Fruit fly (Drosophila melanogaster) whole organism, embryonic: ENCODE measurements around the gene Lcp65Aa.
A peak's percentile ranks its signal among the peaks of the same experiment; 100 is the strongest.

Source experiments
- Atf6 ChIP-seq: fragments of 200-800 bp; sonication (Bioruptor generic); IDR thresholded peaks from 2 replicates; pipeline ENCODE4 v1.3.6; 2022; ENCODE audit warnings: missing biosample characterization, missing genetic modification characterization
- BtbVII ChIP-seq: fragments of 200-800 bp; sonication (Bioruptor generic); optimal IDR thresholded peaks from 3 replicates; lab custom pipeline; 2017; ENCODE audit warnings: missing biosample characterization, mild to moderate bottlenecking, missing genetic modification characterization
- Bteb2 ChIP-seq: fragments of 200-800 bp; sonication (Bioruptor generic); optimal IDR thresholded peaks from 2 replicates; lab custom pipeline; 2016; ENCODE audit warnings: missing biosample characterization, missing genetic modification characterization
- CG10147 ChIP-seq: fragments of 200-800 bp; sonication (Bioruptor generic); optimal IDR thresholded peaks from 2 replicates; lab custom pipeline; 2019; ENCODE audit warnings: missing biosample characterization, mild to moderate bottlenecking, missing genetic modification characterization, moderate library complexity
- CG10462 ChIP-seq: fragments of 200-800 bp; sonication (Bioruptor generic); optimal IDR thresholded peaks from 2 replicates; lab custom pipeline; 2016; ENCODE audit warnings: missing biosample characterization, missing genetic modification characterization
- CG10979 ChIP-seq: fragments of 200-800 bp; sonication (Bioruptor generic); optimal IDR thresholded peaks from 2 replicates; lab custom pipeline; 2018; ENCODE audit warnings: missing biosample characterization, mild to moderate bottlenecking, missing genetic modification characterization, moderate library complexity
- CG11695 ChIP-seq: fragments of 200-800 bp; sonication (Bioruptor generic); IDR thresholded peaks from 3 replicates; pipeline ENCODE4 v1.3.6; 2022; ENCODE audit warnings: missing biosample characterization, missing genetic modification characterization
- CG12236 ChIP-seq: fragments of 200-800 bp; sonication (Bioruptor generic); optimal IDR thresholded peaks from 2 replicates; lab custom pipeline; 2016; ENCODE audit warnings: missing biosample characterization, missing genetic modification characterization
- CG12744 ChIP-seq: fragments of 200-800 bp; sonication (Bioruptor generic); optimal IDR thresholded peaks from 2 replicates; lab custom pipeline; 2016; ENCODE audit warnings: missing biosample characterization, missing genetic modification characterization
- CG13287 ChIP-seq: fragments of 200-800 bp; sonication (Bioruptor generic); IDR thresholded peaks from 2 replicates; pipeline ENCODE4 v1.3.6; 2022; ENCODE audit warnings: missing biosample characterization, missing genetic modification characterization; ENCODE audit not compliant: partially characterized antibody
- CG14014 ChIP-seq: fragments of 200-800 bp; sonication (Bioruptor generic); IDR thresholded peaks from 2 replicates; pipeline ENCODE4 v1.3.6; 2022; ENCODE audit warnings: missing biosample characterization, missing genetic modification characterization
- CG1647 ChIP-seq: fragments of 200-800 bp; sonication (Bioruptor generic); optimal IDR thresholded peaks from 3 replicates; lab custom pipeline; 2016; ENCODE audit warnings: missing biosample characterization, missing genetic modification characterization
- CG33557 ChIP-seq: fragments of 200-800 bp; sonication (Bioruptor generic); optimal IDR thresholded peaks from 2 replicates; lab custom pipeline; 2019; ENCODE audit warnings: missing biosample characterization, mild to moderate bottlenecking, missing genetic modification characterization, moderate library complexity
- CG4707 ChIP-seq: fragments of 200-800 bp; sonication (Bioruptor generic); optimal IDR thresholded peaks from 2 replicates; lab custom pipeline; 2018; ENCODE audit warnings: missing biosample characterization, mild to moderate bottlenecking, missing genetic modification characterization, moderate library complexity
- CG4854 ChIP-seq: fragments of 200-800 bp; sonication (Bioruptor generic); optimal IDR thresholded peaks from 2 replicates; lab custom pipeline; 2016; ENCODE audit warnings: missing biosample characterization, missing genetic modification characterization, inconsistent platforms
- CG5245 ChIP-seq: fragments of 200-800 bp; sonication (Bioruptor generic); optimal IDR thresholded peaks from 3 replicates; lab custom pipeline; 2016; ENCODE audit warnings: missing biosample characterization, missing genetic modification characterization
- CG8290 ChIP-seq, 3 experiments: fragments of 200-800 bp; sonication (Bioruptor generic); optimal IDR thresholded peaks; 2 replicates each; lab custom pipeline; 2016 to 2019; ENCODE audit warnings: missing biosample characterization in 3 of 3, missing genetic modification characterization in 3 of 3, mild to moderate bottlenecking in 2 of 3, moderate library complexity in 1 of 3
- CkIIα-i1 ChIP-seq: fragments of 200-800 bp; sonication (Bioruptor generic); IDR thresholded peaks from 2 replicates; pipeline ENCODE4 v1.3.6; 2022; ENCODE audit warnings: missing biosample characterization, missing genetic modification characterization
- Deaf1 ChIP-seq: fragments of 200-800 bp; optimal IDR thresholded peaks from 3 replicates; lab custom pipeline; 2019; ENCODE audit warnings: missing biosample characterization, mild to moderate bottlenecking, missing genetic modification characterization, moderate library complexity
- Dek ChIP-seq: fragments of 200-800 bp; sonication (Bioruptor generic); optimal IDR thresholded peaks from 3 replicates; lab custom pipeline; 2019; ENCODE audit warnings: missing biosample characterization, mild to moderate bottlenecking, missing genetic modification characterization, moderate library complexity
- Drgx ChIP-seq: fragments of 200-800 bp; sonication (Bioruptor generic); IDR thresholded peaks from 2 replicates; pipeline ENCODE4 v1.3.6; 2022; ENCODE audit warnings: missing biosample characterization, missing genetic modification characterization
- E2f1 ChIP-seq: fragments of 200-800 bp; sonication (Bioruptor generic); IDR thresholded peaks from 2 replicates; pipeline ENCODE4 v1.3.6; 2022; ENCODE audit warnings: missing biosample characterization, missing genetic modification characterization
- Ets65A ChIP-seq: fragments of 200-800 bp; sonication (Bioruptor generic); peaks from one replicate; lab custom pipeline; 2016; ENCODE audit warnings: missing biosample characterization, missing genetic modification characterization
- H15 ChIP-seq: fragments of 200-800 bp; sonication (Bioruptor generic); IDR thresholded peaks from 3 replicates; pipeline ENCODE4 v1.3.6; 2022; ENCODE audit warnings: missing biosample characterization, missing genetic modification characterization
- H2.0 ChIP-seq: fragments of 200-800 bp; sonication (Bioruptor generic); IDR thresholded peaks from 2 replicates; pipeline ENCODE4 v1.3.6; 2022; ENCODE audit warnings: missing biosample characterization, missing genetic modification characterization
- HLH54F ChIP-seq: fragments of 200-800 bp; sonication (Bioruptor generic); optimal IDR thresholded peaks from 3 replicates; lab custom pipeline; 2016; ENCODE audit warnings: missing biosample characterization, missing genetic modification characterization
- HLHmδ ChIP-seq: fragments of 200-800 bp; sonication (Bioruptor generic); optimal IDR thresholded peaks from 2 replicates; lab custom pipeline; 2018; ENCODE audit warnings: missing biosample characterization, mild to moderate bottlenecking, missing genetic modification characterization, moderate library complexity
- Opbp ChIP-seq: fragments of 200-800 bp; sonication (Bioruptor generic); IDR thresholded peaks from 3 replicates; pipeline ENCODE4 v1.3.6; 2022; ENCODE audit warnings: missing biosample characterization, missing genetic modification characterization; ENCODE audit not compliant: partially characterized antibody
- TFAM ChIP-seq: fragments of 200-800 bp; sonication (Bioruptor generic); optimal IDR thresholded peaks from 2 replicates; lab custom pipeline; 2017; ENCODE audit warnings: missing biosample characterization, missing genetic modification characterization, inconsistent platforms
- Trl ChIP-seq, 3 experiments: fragments of >200 bp in 2 of 3; fragments of 200-800 bp in 1 of 3; sonication (Bioruptor generic) in 1 of 3; optimal IDR thresholded peaks; 2 replicates in 1 of 3; 3 replicates in 2 of 3; lab custom pipeline; 2016 to 2017; ENCODE audit warnings: missing biosample characterization in 1 of 3, missing genetic modification characterization in 1 of 3
- cad ChIP-seq: fragments of >200 bp; optimal IDR thresholded peaks from 2 replicates; lab custom pipeline; 2017; ENCODE audit warnings: missing biosample characterization, missing genetic modification characterization
- cas ChIP-seq: fragments of 200-800 bp; sonication (Bioruptor generic); IDR thresholded peaks from 2 replicates; pipeline ENCODE4 v1.3.6; 2022; ENCODE audit warnings: missing biosample characterization, missing genetic modification characterization
- cato ChIP-seq: fragments of 200-800 bp; sonication (Bioruptor generic); optimal IDR thresholded peaks from 2 replicates; lab custom pipeline; 2016; ENCODE audit warnings: missing biosample characterization, missing genetic modification characterization, borderline replicate concordance
- chif ChIP-seq, 2 experiments: fragments of 200-800 bp; sonication (Bioruptor generic); optimal IDR thresholded peaks; 3 replicates each; lab custom pipeline; 2016; ENCODE audit warnings: missing biosample characterization in 2 of 2, missing genetic modification characterization in 2 of 2
- corto ChIP-seq: fragments of 200-800 bp; sonication (Bioruptor generic); optimal IDR thresholded peaks from 2 replicates; lab custom pipeline; 2016; ENCODE audit warnings: missing biosample characterization, mild to moderate bottlenecking, missing genetic modification characterization, moderate library complexity
- crol ChIP-seq: fragments of 200-800 bp; sonication (Bioruptor generic); IDR thresholded peaks from 2 replicates; pipeline ENCODE4 v1.3.6; 2022; ENCODE audit warnings: missing biosample characterization, missing genetic modification characterization
- cwo ChIP-seq: fragments of 200-800 bp; sonication (Bioruptor generic); optimal IDR thresholded peaks from 3 replicates; lab custom pipeline; 2017; ENCODE audit warnings: missing biosample characterization, missing genetic modification characterization, mild to moderate bottlenecking, moderate library complexity, missing genetic modification reagents
- dm ChIP-seq: fragments of 200-800 bp; sonication (Bioruptor generic); optimal IDR thresholded peaks from 3 replicates; lab custom pipeline; 2016; ENCODE audit warnings: missing biosample characterization, missing genetic modification characterization
- fd64A ChIP-seq: fragments of 200-800 bp; sonication (Bioruptor generic); optimal IDR thresholded peaks from 3 replicates; lab custom pipeline; 2018; ENCODE audit warnings: missing biosample characterization, mild to moderate bottlenecking, missing genetic modification characterization
- fru ChIP-seq: fragments of >200 bp; optimal IDR thresholded peaks from 2 replicates; lab custom pipeline; 2017
- ind ChIP-seq: fragments of 200-800 bp; sonication (Bioruptor generic); optimal IDR thresholded peaks from 3 replicates; lab custom pipeline; 2016; ENCODE audit warnings: missing biosample characterization, missing genetic modification characterization
- jumu ChIP-seq: fragments of 200-800 bp; sonication (Bioruptor generic); optimal IDR thresholded peaks from 3 replicates; lab custom pipeline; 2016; ENCODE audit warnings: missing biosample characterization, missing genetic modification characterization
- nerfin-1 ChIP-seq: fragments of 200-800 bp; sonication (Bioruptor generic); optimal IDR thresholded peaks from 3 replicates; lab custom pipeline; 2019; ENCODE audit warnings: missing biosample characterization, mild to moderate bottlenecking, missing genetic modification characterization, moderate library complexity
- pho ChIP-seq: fragments of 200-800 bp; sonication (Bioruptor generic); optimal IDR thresholded peaks from 2 replicates; lab custom pipeline; 2016; ENCODE audit warnings: missing biosample characterization, missing genetic modification characterization
- salm ChIP-seq: fragments of 200-800 bp; sonication (Bioruptor generic); optimal IDR thresholded peaks from 2 replicates; lab custom pipeline; 2018; ENCODE audit warnings: missing biosample characterization, mild to moderate bottlenecking, missing genetic modification characterization
- sisA ChIP-seq: fragments of 200-800 bp; sonication (Bioruptor generic); IDR thresholded peaks from 2 replicates; pipeline ENCODE4 v1.3.6; 2022; ENCODE audit warnings: missing biosample characterization, missing genetic modification characterization
- slou ChIP-seq: fragments of 200-800 bp; sonication (Bioruptor generic); optimal IDR thresholded peaks from 3 replicates; lab custom pipeline; 2016; ENCODE audit warnings: missing biosample characterization, missing genetic modification characterization
- sob ChIP-seq: fragments of 200-800 bp; sonication (Bioruptor generic); IDR thresholded peaks from 2 replicates; pipeline ENCODE4 v1.3.6; 2022; ENCODE audit warnings: missing biosample characterization, missing genetic modification characterization

Lcp65Aa gene

DNA sequence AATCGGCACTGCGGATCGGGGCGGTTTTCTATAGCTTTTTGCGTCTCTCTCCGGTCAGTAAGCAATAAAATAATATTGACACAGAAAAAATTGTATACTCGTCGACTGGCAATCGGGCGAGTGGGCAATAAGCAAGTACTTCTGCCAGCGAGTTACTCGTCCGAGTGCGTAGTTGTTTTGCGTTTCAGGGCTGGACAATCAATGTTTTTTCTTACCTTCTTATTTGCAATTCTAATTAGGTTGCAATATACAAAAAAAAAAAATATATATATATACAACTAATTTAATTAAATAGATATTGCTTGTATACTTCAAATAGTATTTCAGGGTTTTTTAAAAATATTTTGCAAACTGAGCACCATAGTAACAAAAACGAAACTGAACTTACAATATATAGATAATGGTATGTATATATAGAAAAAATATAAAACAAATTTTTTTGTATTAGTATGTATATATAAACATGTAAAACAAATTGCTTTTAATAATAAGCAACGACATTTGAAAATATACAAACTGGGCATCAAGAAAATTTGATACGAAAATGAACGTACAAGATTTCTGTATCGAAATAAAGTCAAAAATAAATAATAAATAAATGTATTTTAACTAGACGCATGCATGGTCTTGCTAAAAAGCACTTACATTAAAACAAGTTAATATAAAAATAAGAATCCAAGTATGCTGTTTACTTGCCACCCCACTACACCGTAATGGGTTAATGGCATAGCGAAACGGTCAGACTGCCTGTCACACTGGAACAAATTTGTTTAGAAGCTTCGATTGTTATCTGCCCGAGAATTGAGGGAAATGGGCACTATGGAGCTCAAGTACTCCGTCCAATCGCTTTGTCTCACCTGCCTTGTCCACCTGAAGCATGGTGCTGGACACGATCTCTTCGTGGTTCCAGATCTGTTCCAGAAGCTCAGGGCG, 38.2 kb downstream of the Lcp65Aa start, which contains the start of the genes D19A and CG7386 (continued):
- TF ChIP-seq sisA (GFP tag; lab: Robert Waterston, UW) (peak; percentile 72), CG11695 (peak; percentile 52; the same call in 1 of the 3 replicates), Ets65A (GFP tag; lab: Kevin White, UChicago) (peak; percentile 89), Atf6 (peak; percentile 36; the same call in 1 of the 2 replicates), CG10147 (GFP tag; lab: Kevin White, UChicago) (peak; percentile 45), Opbp (no peak), cwo (GFP tag; lab: Kevin White, UChicago) (peak; percentile 46), chif (GFP tag; optimal IDR thresholded peaks at IDR 0.05; lab: Kevin White, UChicago) (peak in 1 of 2 experiments; percentile 40), Trl (optimal IDR thresholded peaks at IDR 0.05; lab: Kevin White, UChicago) (no peak), Trl (GFP tag; optimal IDR thresholded peaks at IDR 0.05; lab: Kevin White, UChicago) (peak; percentile 54), cas (peak; percentile 46; the same call in 1 of the 2 replicates), CG10462 (no peak), E2f1 (peak; percentile 59), H2.0 (GFP tag; lab: Robert Waterston, UW) (peak; percentile 59), fru (lab: Kevin White, UChicago) (peak; percentile 62), CG13287 (GFP tag; lab: Robert Waterston, UW) (peak; percentile 18; the same call in 1 of the 2 replicates), jumu (GFP tag; lab: Kevin White, UChicago) (peak; percentile 37), CG5245 (no peak), pho (GFP tag; lab: Kevin White, UChicago) (peak; percentile 38), fd64A (GFP tag; lab: Kevin White, UChicago) (no peak), CG8290 (GFP tag; optimal IDR thresholded peaks at IDR 0.05; lab: Kevin White, UChicago) (peak; percentile 4), CG8290 (tag; optimal IDR thresholded peaks at IDR 0.05; lab: Kevin White, UChicago) (peak in 1 of 2 experiments; percentile 86), TFAM (GFP tag; lab: Kevin White, UChicago) (no peak), sob (GFP tag; lab: Robert Waterston, UW) (peak; percentile 70), Bteb2 (peak; percentile 50), H15 (peak; percentile 77), BtbVII (GFP tag; lab: Kevin White, UChicago) (no peak), cato (GFP tag; lab: Kevin White, UChicago) (no peak), CG33557 (peak; percentile 48), salm (tag; lab: Kevin White, UChicago) (no peak), CG12744 (no peak), HLHmδ (no peak), Drgx (peak; percentile 55), nerfin-1 (peak; percentile 16), CG4707 (GFP tag; lab: Kevin White, UChicago) (no peak), Dek (tag; lab: Kevin White, UChicago) (peak; percentile 47), corto (no peak), HLH54F (GFP tag; lab: Kevin White, UChicago) (peak; percentile 79), crol (GFP tag; lab: Robert Waterston, UW) (no peak), slou (GFP tag; lab: Kevin White, UChicago) (peak; percentile 28), dm (GFP tag; lab: Kevin White, UChicago) (no peak), Deaf1 (tag; lab: Kevin White, UChicago) (no peak), CG1647 (peak; percentile 55), ind (GFP tag; lab: Kevin White, UChicago) (peak; percentile 57), CG14014 (GFP tag; lab: Robert Waterston, UW) (peak; percentile 63; the same call in 1 of the 2 replicates), CG4854 (GFP tag; lab: Kevin White, UChicago) (no peak), CG10979 (tag; lab: Kevin White, UChicago) (peak; percentile 33), cad (GFP tag; lab: Kevin White, UChicago) (no peak), CkIIα-i1 (GFP tag; lab: Robert Waterston, UW) (no peak), CG12236 (GFP tag; lab: Kevin White, UChicago) (no peak)
